Fruit fly (Drosophila melanogaster) whole organism, wandering third instar larva: ENCODE data around the gene CG13920.

Experiments
- CG32264 ChIP-seq: fragments of 200-800 bp; sonication (Bioruptor generic); optimal IDR thresholded peaks from 2 replicates; lab custom pipeline; 2016; ENCODE audit warnings: missing biosample characterization, missing genetic modification characterization
- CG9705 ChIP-seq: fragments of 200-800 bp; sonication (Bioruptor generic); optimal IDR thresholded peaks from 2 replicates; lab custom pipeline; 2018; ENCODE audit warnings: missing biosample characterization, mild to moderate bottlenecking, missing genetic modification characterization
- CrebA ChIP-seq: fragments of 200-800 bp; sonication (Bioruptor generic); optimal IDR thresholded peaks from 2 replicates; lab custom pipeline; 2016; ENCODE audit warnings: missing biosample characterization, mild to moderate bottlenecking, missing genetic modification characterization, borderline replicate concordance
- Dfd ChIP-seq: fragments of >200 bp; optimal IDR thresholded peaks from 2 replicates; lab custom pipeline; 2017; ENCODE audit warnings: missing biosample characterization, missing genetic modification characterization
- Dif ChIP-seq: fragments of 200-275, 200-300 bp; sonication (Bioruptor generic); optimal IDR thresholded peaks from 2 replicates; lab custom pipeline; 2018; ENCODE audit warnings: missing biosample characterization, missing genetic modification characterization; ENCODE audit not compliant: partially characterized antibody
- HLH106 ChIP-seq: fragments of 200-800 bp; optimal IDR thresholded peaks from 3 replicates; lab custom pipeline; 2019; ENCODE audit warnings: missing biosample characterization, mild to moderate bottlenecking, missing genetic modification characterization, moderate library complexity
- Hnf4 ChIP-seq: fragments of 200-800 bp; sonication (Bioruptor generic); optimal IDR thresholded peaks from 2 replicates; lab custom pipeline; 2016; ENCODE audit warnings: missing biosample characterization, mild to moderate bottlenecking, missing genetic modification characterization
- Hr78 ChIP-seq: fragments of >200 bp; optimal IDR thresholded peaks from 2 replicates; lab custom pipeline; 2017; ENCODE audit warnings: missing biosample characterization, missing genetic modification characterization
- Jra ChIP-seq: sonication (Bioruptor generic); optimal IDR thresholded peaks from 2 replicates; lab custom pipeline; 2016; ENCODE audit warnings: missing biosample characterization, missing genetic modification characterization
- Mio ChIP-seq: sonication (Bioruptor generic); optimal IDR thresholded peaks from 2 replicates; lab custom pipeline; 2016; ENCODE audit warnings: missing biosample characterization, missing genetic modification characterization
- N ChIP-seq: fragments of >200 bp; optimal IDR thresholded peaks from 2 replicates; lab custom pipeline; 2018; ENCODE audit warnings: missing biosample characterization, missing external identifiers, missing genetic modification characterization
- OdsH ChIP-seq: fragments of 200-800 bp; sonication (Bioruptor generic); optimal IDR thresholded peaks from 2 replicates; lab custom pipeline; 2016; ENCODE audit warnings: missing biosample characterization, mild to moderate bottlenecking, missing genetic modification characterization
- Rel ChIP-seq, 2 experiments: fragments of 200-800 bp; sonication (Bioruptor generic) in 1 of 2; optimal IDR thresholded peaks; 2 replicates in 1 of 2; 3 replicates in 1 of 2; lab custom pipeline; 2016 to 2019; ENCODE audit warnings: mild to moderate bottlenecking in 2 of 2, missing biosample characterization in 2 of 2, missing genetic modification characterization in 2 of 2, moderate library complexity in 1 of 2
- Vsx2 ChIP-seq: fragments of 200-300, 225-300 bp; sonication (Bioruptor generic); optimal IDR thresholded peaks from 2 replicates; lab custom pipeline; 2018; ENCODE audit warnings: missing biosample characterization, missing genetic modification characterization; ENCODE audit not compliant: partially characterized antibody
- br ChIP-seq: fragments of 200-800 bp; sonication (Bioruptor generic); optimal IDR thresholded peaks from 2 replicates; lab custom pipeline; 2016; ENCODE audit warnings: missing biosample characterization, missing genetic modification characterization
- brk ChIP-seq: fragments of 200-800 bp; sonication (Bioruptor generic); optimal IDR thresholded peaks from 2 replicates; lab custom pipeline; 2016; ENCODE audit warnings: missing biosample characterization, mild to moderate bottlenecking, missing genetic modification characterization
- dl ChIP-seq, 2 experiments: fragments of 175-275, 200-275 bp in 1 of 2; fragments of 200-275 bp in 1 of 2; sonication (Bioruptor generic); optimal IDR thresholded peaks; lab custom pipeline; 2018; ENCODE audit warnings: mild to moderate bottlenecking in 2 of 2, missing biosample characterization in 2 of 2, missing genetic modification characterization in 2 of 2, moderate library complexity in 2 of 2; ENCODE audit not compliant: partially characterized antibody in 2 of 2, insufficient read depth in 1 of 2
- dmrt93B ChIP-seq: fragments of 200-800 bp; sonication (Bioruptor generic); optimal IDR thresholded peaks from 2 replicates; lab custom pipeline; 2018; ENCODE audit warnings: missing biosample characterization, mild to moderate bottlenecking, missing genetic modification characterization
- dsf ChIP-seq: sonication (Bioruptor generic); optimal IDR thresholded peaks from 2 replicates; lab custom pipeline; 2016; ENCODE audit warnings: missing biosample characterization, missing genetic modification characterization, borderline replicate concordance
- ey ChIP-seq: fragments of 200-800 bp; sonication (Bioruptor generic); optimal IDR thresholded peaks from 2 replicates; lab custom pipeline; 2016; ENCODE audit warnings: missing biosample characterization, missing genetic modification characterization
- foxo ChIP-seq, 2 experiments: fragments of 200-800 bp; sonication (Bioruptor generic); optimal IDR thresholded peaks; 2 replicates in 1 of 2; 3 replicates in 1 of 2; lab custom pipeline; 2016 to 2017; ENCODE audit warnings: missing biosample characterization in 2 of 2, missing genetic modification characterization in 2 of 2
- fru ChIP-seq: fragments of 200-800 bp; sonication (Bioruptor generic); optimal IDR thresholded peaks from 3 replicates; lab custom pipeline; 2016; ENCODE audit warnings: missing biosample characterization, mild to moderate bottlenecking, missing genetic modification characterization
- h ChIP-seq: fragments of 200-800 bp; sonication (Bioruptor generic); optimal IDR thresholded peaks from 3 replicates; lab custom pipeline; 2016; ENCODE audit warnings: missing biosample characterization, mild to moderate bottlenecking, missing genetic modification characterization
- jim ChIP-seq: fragments of 175-275, 200-325 bp; sonication (Bioruptor generic); optimal IDR thresholded peaks from 2 replicates; lab custom pipeline; 2016; ENCODE audit warnings: missing biosample characterization, mild to moderate bottlenecking, missing genetic modification characterization
- lola ChIP-seq: fragments of >200 bp; optimal IDR thresholded peaks from 2 replicates; lab custom pipeline; 2017; ENCODE audit warnings: missing biosample characterization, missing genetic modification characterization
- pan ChIP-seq: fragments of >200 bp; optimal IDR thresholded peaks from 2 replicates; lab custom pipeline; 2017
- psq ChIP-seq: fragments of 200-800 bp; sonication (Bioruptor generic); optimal IDR thresholded peaks from 3 replicates; lab custom pipeline; 2017; ENCODE audit warnings: missing biosample characterization, mild to moderate bottlenecking, missing genetic modification characterization, moderate library complexity
- rgr ChIP-seq: fragments of 200-800 bp; sonication (Bioruptor generic); optimal IDR thresholded peaks from 3 replicates; lab custom pipeline; 2016; ENCODE audit warnings: missing biosample characterization, mild to moderate bottlenecking, missing genetic modification characterization
- sage ChIP-seq: fragments of 200-800 bp; sonication (Bioruptor generic); optimal IDR thresholded peaks from 2 replicates; lab custom pipeline; 2016; ENCODE audit warnings: missing biosample characterization, mild to moderate bottlenecking, missing genetic modification characterization
- sv ChIP-seq: fragments of 200-800 bp; sonication (Bioruptor generic); optimal IDR thresholded peaks from 3 replicates; lab custom pipeline; 2016; ENCODE audit warnings: missing biosample characterization, missing genetic modification characterization
- tai ChIP-seq: sonication (Bioruptor generic); optimal IDR thresholded peaks from 2 replicates; lab custom pipeline; 2016; ENCODE audit warnings: missing biosample characterization, missing genetic modification characterization
- usp ChIP-seq: fragments of >200 bp; optimal IDR thresholded peaks from 2 replicates; lab custom pipeline; 2017; ENCODE audit warnings: missing biosample characterization, missing genetic modification characterization
- woc ChIP-seq: sonication (Bioruptor generic); optimal IDR thresholded peaks from 2 replicates; lab custom pipeline; 2016; ENCODE audit warnings: missing biosample characterization, mild to moderate bottlenecking, missing genetic modification characterization

The CG13920 gene

DNA sequence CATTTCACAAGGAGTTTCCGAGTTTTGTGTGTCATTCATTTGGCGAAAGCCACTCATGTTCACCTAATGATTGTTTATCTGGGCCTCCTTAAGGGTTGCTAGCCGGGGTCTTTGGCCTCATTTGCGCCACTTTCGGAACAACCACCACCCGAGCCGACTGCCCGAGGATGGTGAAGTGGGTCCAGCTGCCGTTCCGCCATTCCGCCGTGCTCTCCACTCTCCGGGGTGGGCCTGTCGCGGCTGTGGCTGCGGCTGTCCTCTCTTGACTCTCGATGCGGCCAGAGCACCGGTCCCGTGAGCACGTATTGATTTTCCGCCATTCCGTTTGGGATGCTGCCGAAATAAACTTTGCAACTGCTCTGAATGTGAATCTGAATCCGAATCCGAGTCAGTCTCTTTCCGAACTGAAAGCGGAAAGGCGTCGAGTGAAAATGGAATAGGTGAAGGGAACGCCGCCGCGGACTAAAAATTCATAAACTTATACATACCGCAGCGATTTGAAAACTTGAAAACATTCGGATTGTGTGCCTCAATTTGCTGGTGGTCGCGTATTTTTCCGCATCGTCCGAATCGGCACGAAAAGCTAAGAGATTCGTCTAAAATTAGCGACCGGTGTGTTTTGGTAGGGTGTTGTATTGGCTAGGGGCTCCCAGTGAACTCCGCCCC lies at the start of gene CG13920:
CG13920 (plus strand) TSS at position 255 of the 666 bp plus-strand sequence.
- TF ChIP-seq Dif (GFP tag; lab: Kevin White, UChicago) (peak; percentile 10), N (GFP tag; lab: Kevin White, UChicago) (no peak), jim (GFP tag; lab: Kevin White, UChicago) (no peak)

DNA sequence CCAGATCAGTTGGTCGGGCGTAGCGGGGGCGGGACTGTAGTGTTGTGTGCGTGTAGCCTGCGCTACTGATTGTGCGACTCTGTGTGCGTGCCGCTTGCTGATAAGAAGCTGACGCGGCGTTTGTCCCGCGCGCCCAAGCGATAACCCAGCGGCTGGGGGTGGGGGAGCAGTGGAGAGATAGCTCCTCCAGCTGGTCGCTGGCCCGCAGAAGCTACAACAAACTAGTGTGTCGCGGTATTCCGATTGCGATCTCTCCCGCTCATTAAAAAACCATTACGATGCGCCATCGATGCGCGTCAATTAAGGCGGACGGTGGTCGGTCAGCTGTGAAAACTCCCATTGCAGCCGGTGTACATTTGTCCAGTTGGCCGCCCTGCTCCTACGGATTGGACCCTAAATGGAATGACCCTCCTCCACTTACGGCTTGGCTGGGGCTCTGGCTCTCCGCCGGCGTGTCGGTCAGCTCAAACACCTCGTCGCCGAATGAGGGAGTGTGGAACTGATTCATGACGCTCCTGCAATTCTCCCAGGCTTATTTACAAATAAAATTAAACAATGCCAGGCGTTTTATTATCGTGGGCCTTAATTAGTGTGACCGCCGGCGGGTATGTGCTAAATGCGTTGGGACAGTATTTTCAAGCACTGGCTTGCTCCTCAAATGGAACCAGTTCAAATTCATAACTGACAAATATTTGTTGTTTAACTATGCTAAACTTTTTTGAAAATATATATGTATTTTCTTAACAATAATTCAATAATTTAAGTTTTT lies 46.5 kb upstream of the CG13920 start, which contains the start of gene CG12104:
CG12104 (minus strand) TSS at position 611 of the 769 bp plus-strand sequence.
- no peak for TF ChIP-seq Vsx2 (GFP tag; lab: Kevin White, UChicago)
- no peak for TF ChIP-seq ey (GFP tag; lab: Kevin White, UChicago)
- no peak for TF ChIP-seq Jra (GFP tag; lab: Kevin White, UChicago)
- TF ChIP-seq br (GFP tag; lab: Kevin White, UChicago) = no peak
- TF ChIP-seq Rel (GFP tag; optimal IDR thresholded peaks at IDR 0.05; lab: Kevin White, UChicago) = no peak
- peak; percentile 1 for TF ChIP-seq Rel (tag; optimal IDR thresholded peaks at IDR 0.05; lab: Kevin White, UChicago)
- TF ChIP-seq h (GFP tag; lab: Kevin White, UChicago) = peak; percentile 22
- peak in 1 of 2 experiments; percentile 11 for TF ChIP-seq foxo (GFP tag; optimal IDR thresholded peaks at IDR 0.05; lab: Kevin White, UChicago)
- TF ChIP-seq, all 38 proteins: peak for 3

DNA sequence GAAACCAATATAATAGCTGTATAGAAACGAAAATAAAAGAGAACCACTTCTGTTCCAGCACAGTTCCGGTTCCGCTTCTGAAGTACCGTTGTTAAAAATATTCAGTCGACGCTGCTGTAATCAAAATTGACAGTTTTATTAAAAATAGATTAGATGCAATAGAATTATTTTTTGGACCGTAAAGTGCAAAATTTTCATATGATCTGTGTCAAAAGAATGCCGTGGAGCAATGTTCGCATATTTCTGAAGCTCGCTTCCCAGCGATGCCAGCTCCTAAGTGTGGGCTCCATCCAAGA lies 46.0 kb upstream of the CG13920 start, which contains the start of the genes CG18170 and CG33791:
CG18170 (plus strand) TSS at position 122 of the 296 bp plus-strand sequence.
CG33791 (plus strand) TSS at position 122 of the 296 bp plus-strand sequence.
- TF ChIP-seq tai (GFP tag; lab: Kevin White, UChicago) (no peak), lola (GFP tag; lab: Kevin White, UChicago) (no peak), foxo (GFP tag; optimal IDR thresholded peaks at IDR 0.05; lab: Kevin White, UChicago) (no peak), dl (GFP tag; optimal IDR thresholded peaks at IDR 0.05; lab: Kevin White, UChicago; ENCODE audit: insufficient read depth in 1 of 2, partially characterized antibody in 2 of 2) (no peak), woc (no peak), Vsx2 (GFP tag; lab: Kevin White, UChicago) (no peak), CG32264 (GFP tag; lab: Kevin White, UChicago) (no peak), brk (GFP tag; lab: Kevin White, UChicago) (no peak), CG9705 (GFP tag; lab: Kevin White, UChicago) (no peak), CrebA (GFP tag; lab: Kevin White, UChicago) (no peak), pan (lab: Kevin White, UChicago) (no peak), N (GFP tag; lab: Kevin White, UChicago) (no peak), Hnf4 (GFP tag; lab: Kevin White, UChicago) (no peak), fru (GFP tag; lab: Kevin White, UChicago) (no peak), Hr78 (GFP tag; lab: Kevin White, UChicago) (no peak), usp (GFP tag; lab: Kevin White, UChicago) (no peak), HLH106 (tag; lab: Kevin White, UChicago) (no peak), jim (GFP tag; lab: Kevin White, UChicago) (no peak), dmrt93B (no peak)
- TF ChIP-seq, all 38 proteins: peak for 0

DNA sequence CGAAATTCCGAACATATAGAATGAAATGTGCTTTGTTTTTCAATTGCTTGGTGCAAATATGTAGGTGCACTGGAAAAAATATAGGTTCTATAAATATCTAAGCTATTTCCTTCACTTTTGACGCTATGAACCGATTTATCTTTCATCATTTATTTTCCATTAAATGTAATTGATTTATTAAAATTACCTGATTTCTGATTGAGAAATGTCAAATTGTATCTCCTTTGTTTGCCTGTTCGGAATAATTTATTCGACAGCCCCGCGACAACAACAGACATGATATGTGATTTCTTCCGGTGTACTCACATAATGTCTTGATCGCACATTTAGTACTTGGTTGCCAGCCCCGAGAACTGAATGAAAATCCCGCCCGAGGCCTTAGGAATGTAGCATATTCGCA lies 39.1 kb upstream of the CG13920 start:
- TF ChIP-seq Mio (no peak), h (GFP tag; lab: Kevin White, UChicago) (no peak), Dfd (GFP tag; lab: Kevin White, UChicago) (no peak), usp (GFP tag; lab: Kevin White, UChicago) (no peak), CG32264 (GFP tag; lab: Kevin White, UChicago) (no peak)

DNA sequence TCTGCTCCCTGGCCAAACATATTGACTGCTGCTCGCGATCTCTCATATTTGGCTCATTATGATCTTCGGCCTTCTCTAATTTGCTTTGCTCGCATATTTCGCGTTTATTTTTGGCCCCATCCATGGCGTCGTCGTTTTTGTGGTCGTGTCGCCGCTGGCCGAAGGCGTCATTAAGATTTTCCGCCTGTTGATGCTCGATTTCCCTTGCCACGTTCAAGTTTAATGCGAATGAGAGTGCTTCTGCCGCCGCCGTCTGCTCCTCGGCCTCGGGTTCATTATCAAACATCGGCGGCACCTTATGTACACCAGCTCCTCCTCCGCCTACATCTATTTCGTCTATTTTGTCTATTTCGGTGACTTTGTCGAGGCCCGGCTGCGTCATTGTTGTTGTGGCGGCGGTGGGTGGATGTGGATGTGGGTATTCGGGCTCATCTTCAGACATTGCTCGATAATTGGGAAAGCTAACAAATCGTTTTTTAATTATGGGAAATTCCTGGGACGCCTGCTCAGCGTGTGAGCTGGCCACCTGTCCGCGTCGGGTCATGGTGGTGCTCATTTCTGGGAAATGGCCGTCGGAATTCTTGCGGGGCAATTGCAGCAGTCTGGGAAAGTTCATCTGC lies 34.2 kb upstream of the CG13920 start:
- TF ChIP-seq Hnf4 (GFP tag; lab: Kevin White, UChicago) = no peak
- no peak for TF ChIP-seq sage (GFP tag; lab: Kevin White, UChicago)
- no peak for TF ChIP-seq N (GFP tag; lab: Kevin White, UChicago)
- no peak for TF ChIP-seq Dif (GFP tag; lab: Kevin White, UChicago)
- no peak for TF ChIP-seq dsf (GFP tag; lab: Kevin White, UChicago)
- TF ChIP-seq sv (GFP tag; lab: Kevin White, UChicago) = no peak
- no peak for TF ChIP-seq psq (GFP tag; lab: Kevin White, UChicago)
- TF ChIP-seq lola (GFP tag; lab: Kevin White, UChicago) = no peak
- TF ChIP-seq Jra (GFP tag; lab: Kevin White, UChicago) = no peak
- no peak for TF ChIP-seq dmrt93B
- no peak for TF ChIP-seq rgr (GFP tag; lab: Kevin White, UChicago)
- TF ChIP-seq OdsH (GFP tag; lab: Kevin White, UChicago) = no peak
